Worm (Caenorhabditis elegans): Measurements from ENCODE around the gene ndx-2.

Gene ndx-2

DNA sequence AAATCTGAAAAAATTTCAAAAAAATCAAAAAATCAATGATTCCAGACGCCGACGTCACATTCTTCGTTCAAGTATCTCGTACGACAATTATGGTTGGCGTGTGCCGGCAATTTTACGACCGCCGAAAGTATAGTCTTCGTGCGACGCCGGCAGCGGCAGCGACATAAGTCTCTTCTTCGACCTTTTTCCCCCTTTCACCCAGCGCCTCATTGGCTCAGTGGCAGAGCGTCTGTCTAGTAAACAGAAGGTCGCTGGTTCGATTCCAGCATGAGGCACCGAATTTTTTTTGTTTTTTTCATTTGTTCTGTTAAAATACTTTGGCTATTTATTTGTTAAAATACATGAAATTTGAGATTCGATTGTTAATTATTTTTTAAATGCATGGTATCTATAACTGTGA lies 9.0 kb upstream of the ndx-2 start (continued):
- TF ChIP-seq dmd-9 (GFP tag; IDR thresholded peaks at IDR 0.05): no peak
- TF ChIP-seq hmg-1.1 (GFP tag; IDR thresholded peaks at IDR 0.05): peak; percentile 55
- TF ChIP-seq ceh-44 (GFP tag; IDR thresholded peaks at IDR 0.05): no peak
- TF ChIP-seq ceh-28 (tag; optimal IDR thresholded peaks at IDR 0.05): no peak
- no peak for TF ChIP-seq duxl-1 (tag; optimal IDR thresholded peaks at IDR 0.05; ENCODE audit: poor library complexity)
- no peak for TF ChIP-seq F10B5.3 (tag; optimal IDR thresholded peaks at IDR 0.05)
- no peak for TF ChIP-seq nhr-48 (tag; optimal IDR thresholded peaks at IDR 0.05)
- peak; percentile 85 for TF ChIP-seq egl-43 (GFP tag; IDR thresholded peaks at IDR 0.05)
- no peak for TF ChIP-seq unc-62 (GFP tag; optimal IDR thresholded peaks at IDR 0.05 in 1 of 2)
- no peak for TF ChIP-seq unc-62 (tag; optimal IDR thresholded peaks at IDR 0.05)
- TF ChIP-seq daf-12 (tag; optimal IDR thresholded peaks at IDR 0.05): no peak
- peak; percentile 49 for TF ChIP-seq lin-13 (GFP tag; optimal IDR thresholded peaks at IDR 0.05)
- no peak for TF ChIP-seq egl-27 (tag; optimal IDR thresholded peaks at IDR 0.05)
- no peak for TF ChIP-seq zfp-3 (GFP tag; conservative IDR thresholded peaks at IDR 0.05)
- peak in 1 of 2 experiments; percentile 79; a peak in 1 of 4 replicates for TF ChIP-seq madf-5 (GFP tag; IDR thresholded peaks at IDR 0.05)
- no peak for TF ChIP-seq fos-1 (tag; optimal IDR thresholded peaks at IDR 0.05)
- no peak for TF ChIP-seq hif-1 (tag; optimal IDR thresholded peaks at IDR 0.05)
- peak; percentile 59; the same call in 1 of the 2 replicates for TF ChIP-seq Y48G9A.11 (GFP tag; IDR thresholded peaks at IDR 0.05)
- TF ChIP-seq zip-2 (tag; optimal IDR thresholded peaks at IDR 0.05): no peak
- no peak for TF ChIP-seq skn-1 (tag; optimal IDR thresholded peaks at IDR 0.05)
- peak; percentile 48 for TF ChIP-seq dmd-6 (GFP tag; IDR thresholded peaks at IDR 0.05)
- TF ChIP-seq nhr-102 (tag; optimal IDR thresholded peaks at IDR 0.05): no peak
- no peak for TF ChIP-seq unc-39 (tag; optimal IDR thresholded peaks at IDR 0.05)
- TF ChIP-seq F37D6.2 (tag; optimal IDR thresholded peaks at IDR 0.05): no peak
- no peak for TF ChIP-seq aly-2 (tag; optimal IDR thresholded peaks at IDR 0.05)
- TF ChIP-seq dpl-1 (GFP tag; optimal IDR thresholded peaks at IDR 0.05): no peak

DNA sequence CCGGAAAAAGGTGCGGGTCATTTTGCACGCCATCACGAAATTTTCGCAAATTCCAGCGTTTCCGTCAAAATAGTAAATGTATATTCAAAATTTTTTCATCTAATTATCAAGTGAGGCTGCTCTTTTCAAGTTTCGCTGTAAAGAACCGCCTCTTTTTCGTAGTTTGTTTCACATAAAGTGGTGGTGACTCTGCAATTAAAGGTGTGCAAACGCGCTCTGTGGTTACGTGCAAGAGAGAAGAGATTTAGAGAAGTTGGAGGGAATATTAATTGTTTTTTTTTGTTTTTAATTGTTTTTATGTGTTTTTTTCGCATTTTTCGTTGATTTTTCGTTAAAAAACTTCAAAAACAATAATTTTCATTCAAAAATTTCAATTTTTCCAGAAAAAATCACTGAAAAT lies 7.8 kb upstream of the ndx-2 start, which contains the start of gene W02G9.3:
Gene W02G9.3 (plus strand): TSS at position 384 of the 400 bp plus-strand sequence.
- TF ChIP-seq hlh-30 (tag; optimal IDR thresholded peaks at IDR 0.05; ENCODE audit: insufficient read depth): peak; percentile 41
- 0 out of 2 replicates have a peak, but pooled peaks have one; percentile 11 for TF ChIP-seq ceh-44 (GFP tag; IDR thresholded peaks at IDR 0.05)
- peak; percentile 3 for TF ChIP-seq hlh-11 (tag; optimal IDR thresholded peaks at IDR 0.05)
- TF ChIP-seq hif-1 (tag; optimal IDR thresholded peaks at IDR 0.05): peak in 1 of 2 experiments; percentile 71
- no peak for TF ChIP-seq arid-1 (GFP tag; conservative IDR thresholded peaks at IDR 0.05)
- TF ChIP-seq cey-2 (tag; optimal IDR thresholded peaks at IDR 0.05; ENCODE audit: borderline replicate concordance, insufficient read depth): no peak
- TF ChIP-seq zfp-3 (GFP tag; conservative IDR thresholded peaks at IDR 0.05): no peak
- peak; percentile 83 for TF ChIP-seq dve-1 (tag; optimal IDR thresholded peaks at IDR 0.05; ENCODE audit: insufficient read depth)
- peak; percentile 22 for TF ChIP-seq nhr-6 (tag; optimal IDR thresholded peaks at IDR 0.05)
- peak; percentile 40 for TF ChIP-seq unc-130 (GFP tag; optimal IDR thresholded peaks at IDR 0.05)
- TF ChIP-seq Y48G9A.11 (GFP tag; IDR thresholded peaks at IDR 0.05): 0 out of 2 replicates have a peak, but pooled peaks have one; percentile 31
- TF ChIP-seq pha-4 (GFP tag; IDR thresholded peaks at IDR 0.05): no peak
- peak; percentile 81 for TF ChIP-seq pha-4 (tag; optimal IDR thresholded peaks at IDR 0.05)
- TF ChIP-seq mxl-2 (GFP tag; conservative IDR thresholded peaks at IDR 0.05): no peak
- TF ChIP-seq ZK337.2 (GFP tag; IDR thresholded peaks at IDR 0.05): 0 out of 2 replicates have a peak, but pooled peaks have one; percentile 17
- peak; percentile 92 for TF ChIP-seq nhr-77 (tag; optimal IDR thresholded peaks at IDR 0.05)
- TF ChIP-seq egl-43 (GFP tag; IDR thresholded peaks at IDR 0.05): no peak
- TF ChIP-seq rbr-2 (tag; optimal IDR thresholded peaks at IDR 0.05): peak; percentile 68
- TF ChIP-seq mes-2 (tag; optimal IDR thresholded peaks at IDR 0.05; ENCODE audit: poor library complexity, severe bottlenecking): peak; percentile 90
- TF ChIP-seq lin-38 (GFP tag; IDR thresholded peaks at IDR 0.05): peak; percentile 97
- TF ChIP-seq lin-13 (GFP tag; optimal IDR thresholded peaks at IDR 0.05): peak; percentile 86
- TF ChIP-seq lsy-2 (tag; optimal IDR thresholded peaks at IDR 0.05): peak; percentile 10 to 91
- peak; percentile 36; the same call in 1 of the 2 replicates for TF ChIP-seq hmg-1.1 (GFP tag; IDR thresholded peaks at IDR 0.05)
- no peak for TF ChIP-seq unc-39 (tag; optimal IDR thresholded peaks at IDR 0.05)
- peak; percentile 75 for TF ChIP-seq fkh-10 (GFP tag; optimal IDR thresholded peaks at IDR 0.05)
- peak; percentile 70 for TF ChIP-seq mep-1 (tag; optimal IDR thresholded peaks at IDR 0.05)
- TF ChIP-seq F49E8.2 (tag; optimal IDR thresholded peaks at IDR 0.05; ENCODE audit: borderline replicate concordance): peak; percentile 24
- TF ChIP-seq vab-7 (GFP tag; IDR thresholded peaks at IDR 0.05): peak; percentile 27; the same call in 1 of the 2 replicates
- peak; percentile 80 for TF ChIP-seq dpl-1 (GFP tag; optimal IDR thresholded peaks at IDR 0.05)
- peak; percentile 24; the same call in 1 of the 2 replicates for TF ChIP-seq dmd-6 (GFP tag; IDR thresholded peaks at IDR 0.05)
- peak; percentile 71 for TF ChIP-seq nhr-28 (tag; optimal IDR thresholded peaks at IDR 0.05)
- peak; percentile 96 for TF ChIP-seq nhr-11 (tag; optimal IDR thresholded peaks at IDR 0.05)
